Worm (Caenorhabditis elegans) whole organism, L1 larva: ENCODE data around the gene srx-60.

ENCODE experiments used
- F16B12.6 ChIP-seq: fragments of 150-350 bp; optimal IDR thresholded peaks from 2 replicates; lab custom pipeline; 2014; ENCODE audit warnings: missing biosample characterization, missing genetic modification characterization
- ama-1 ChIP-seq: fragments of 150-350 bp; optimal IDR thresholded peaks from 2 replicates; lab custom pipeline; 2014
- ceh-63 ChIP-seq: fragments of 200-800 bp; sonication (Bioruptor generic); optimal IDR thresholded peaks from 2 replicates; lab custom pipeline; 2018; ENCODE audit warnings: mild to moderate bottlenecking, missing genetic modification characterization, missing compliant biosample characterization
- lin-13 ChIP-seq: fragments of 150-350 bp; optimal IDR thresholded peaks from 2 replicates; lab custom pipeline; 2014; ENCODE audit warnings: missing biosample characterization, missing genetic modification reagents, missing genetic modification characterization
- lsy-2 ChIP-seq, 2 experiments: fragments of 150-350 bp; optimal IDR thresholded peaks; 2 replicates each; lab custom pipeline; 2014; ENCODE audit warnings: missing biosample characterization in 2 of 2, missing genetic modification characterization in 2 of 2
- mdl-1 ChIP-seq, 2 experiments: fragments of 150-350 bp; optimal IDR thresholded peaks; 2 replicates each; lab custom pipeline; 2014 to 2017; ENCODE audit warnings: missing biosample characterization in 2 of 2, missing genetic modification characterization in 2 of 2, inconsistent platforms in 1 of 2
- mep-1 ChIP-seq: fragments of 150-350 bp; optimal IDR thresholded peaks from 2 replicates; lab custom pipeline; 2014; ENCODE audit warnings: missing biosample characterization, missing genetic modification characterization
- nhr-11 ChIP-seq: fragments of 150-350 bp; optimal IDR thresholded peaks from 2 replicates; lab custom pipeline; 2014; ENCODE audit warnings: missing biosample characterization, missing genetic modification characterization
- nhr-85 ChIP-seq: sonication (generic microtip); peaks from one replicate; lab custom pipeline; 2016; ENCODE audit warnings: missing genetic modification characterization, inconsistent platforms, missing compliant biosample characterization
- pag-3 ChIP-seq: sonication (generic microtip); optimal IDR thresholded peaks from 2 replicates; lab custom pipeline; 2017; ENCODE audit warnings: missing genetic modification characterization, mild to moderate bottlenecking, missing compliant biosample characterization, antibody characterized with exemption, borderline replicate concordance; ENCODE audit not compliant: insufficient read depth
- pqm-1 ChIP-seq: sonication (generic microtip); optimal IDR thresholded peaks from 3 replicates; lab custom pipeline; 2017; ENCODE audit warnings: missing biosample characterization, missing genetic modification characterization
- skn-1 ChIP-seq: fragments of 150-350 bp; optimal IDR thresholded peaks from 2 replicates; lab custom pipeline; 2014; ENCODE audit warnings: missing biosample characterization, missing genetic modification characterization
- snu-23 ChIP-seq: sonication (generic microtip); optimal IDR thresholded peaks from 2 replicates; lab custom pipeline; 2016; ENCODE audit warnings: missing genetic modification characterization, missing compliant biosample characterization
- unc-98 ChIP-seq: fragments of 200-800 bp; sonication (Bioruptor generic); IDR thresholded peaks from 2 replicates; pipeline ENCODE4 v1.3.6; 2022; ENCODE audit warnings: missing genetic modification characterization, missing compliant biosample characterization

DNA sequence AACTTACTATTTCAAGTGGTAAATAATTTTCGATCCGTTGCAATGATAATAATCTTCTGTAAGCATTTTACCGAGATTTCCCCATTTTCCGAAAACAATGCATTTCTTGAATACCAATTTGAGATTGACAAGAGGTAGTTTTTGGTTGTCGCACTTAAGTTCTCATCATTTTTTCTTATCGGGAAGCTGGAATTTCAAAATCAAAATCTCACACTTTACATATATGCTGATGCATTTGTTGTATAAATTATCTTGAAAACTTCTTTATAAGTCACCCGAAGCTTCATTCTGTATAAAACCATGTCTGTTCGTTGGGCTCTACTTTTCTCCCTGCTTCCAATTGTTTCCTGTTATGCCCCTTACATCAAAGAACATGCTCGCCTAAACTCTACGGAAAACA is 50.7 kb downstream of the srx-60 start, which contains the start of gene try-11:
- no peak for TF ChIP-seq mep-1 (tag; lab: Kevin White, UChicago)
- TF ChIP-seq F16B12.6 (tag; lab: Kevin White, UChicago): no peak
- no peak for TF ChIP-seq nhr-11 (tag; lab: Kevin White, UChicago)
- no peak for TF ChIP-seq mdl-1 (tag; optimal IDR thresholded peaks at IDR 0.05; lab: Kevin White, UChicago)
- no peak for TF ChIP-seq lsy-2 (tag; optimal IDR thresholded peaks at IDR 0.05; lab: Kevin White, UChicago)
- no peak for TF ChIP-seq pqm-1 (tag; lab: Kevin White, UChicago)
- no peak for TF ChIP-seq pag-3
- TF ChIP-seq ceh-63 (GFP tag; lab: Kevin White, UChicago): no peak
- no peak for TF ChIP-seq ama-1 (lab: Kevin White, UChicago)
- no peak for TF ChIP-seq nhr-85
- no peak for TF ChIP-seq skn-1 (tag; lab: Kevin White, UChicago)
- TF ChIP-seq snu-23: no peak
- TF ChIP-seq lin-13 (GFP tag; lab: Kevin White, UChicago): no peak
- no peak for TF ChIP-seq unc-98 (GFP tag; lab: Robert Waterston, UW)
